Worm (Caenorhabditis elegans) whole organism, L1 larva: ENCODE measurements around the gene Y73B6BL.288.

Source experiments
- C04F5.9 ChIP-seq: sonication (generic microtip); optimal IDR thresholded peaks from 2 replicates; lab custom pipeline; 2016; ENCODE audit warnings: missing genetic modification characterization, missing compliant biosample characterization
- C16A3.4 ChIP-seq: fragments of 150-350 bp; optimal IDR thresholded peaks from 2 replicates; lab custom pipeline; 2014; ENCODE audit warnings: missing biosample characterization, missing genetic modification characterization
- blmp-1 ChIP-seq: fragments of 150-350 bp; optimal IDR thresholded peaks from 2 replicates; lab custom pipeline; 2014; ENCODE audit warnings: missing biosample characterization, missing genetic modification characterization
- ceh-82 ChIP-seq, 3 experiments: fragments of 150-350 bp in 1 of 3; sonication (generic microtip) in 2 of 3; optimal IDR thresholded peaks; 2 replicates each; lab custom pipeline; 2014 to 2017; ENCODE audit warnings: missing biosample characterization in 3 of 3, missing genetic modification characterization in 3 of 3
- ceh-90 ChIP-seq: sonication (generic microtip); optimal IDR thresholded peaks from 2 replicates; lab custom pipeline; 2016; ENCODE audit warnings: missing genetic modification characterization, missing compliant biosample characterization
- dpl-1 ChIP-seq, 3 experiments: fragments of 150-350 bp in 2 of 3; sonication (generic microtip) in 1 of 3; optimal IDR thresholded peaks; 2 replicates each; lab custom pipeline; 2014 to 2017; ENCODE audit warnings: missing biosample characterization in 3 of 3, missing genetic modification characterization in 3 of 3, missing genetic modification reagents in 3 of 3
- dsc-1 ChIP-seq: sonication (generic microtip); optimal IDR thresholded peaks from 2 replicates; lab custom pipeline; 2016; ENCODE audit warnings: mild to moderate bottlenecking, missing genetic modification characterization, missing compliant biosample characterization
- efl-1 ChIP-seq, 4 experiments: fragments of 150-350 bp; optimal IDR thresholded peaks in 3 of 4; peaks in 1 of 4; 1 replicate in 1 of 4; 2 replicates in 3 of 4; lab custom pipeline; 2014; ENCODE audit warnings: missing biosample characterization in 2 of 4, missing genetic modification characterization in 2 of 4, missing genetic modification reagents in 2 of 4
- efl-3 ChIP-seq: fragments of 200-800 bp; sonication (Bioruptor generic); optimal IDR thresholded peaks from 2 replicates; lab custom pipeline; 2018; ENCODE audit warnings: mild to moderate bottlenecking, missing genetic modification characterization, missing compliant biosample characterization
- egl-13 ChIP-seq: sonication (generic microtip); optimal IDR thresholded peaks from 2 replicates; lab custom pipeline; 2016; ENCODE audit warnings: missing genotype, missing genetic modification reagents, missing genetic modification characterization, missing compliant biosample characterization
- elt-2 ChIP-seq: sonication (generic microtip); optimal IDR thresholded peaks from 2 replicates; lab custom pipeline; 2016; ENCODE audit warnings: missing genetic modification characterization, mild to moderate bottlenecking, inconsistent platforms, missing compliant biosample characterization, missing genetic modification reagents
- fkh-10 ChIP-seq: sonication (generic microtip); optimal IDR thresholded peaks from 2 replicates; lab custom pipeline; 2017; ENCODE audit warnings: missing biosample characterization, missing genetic modification reagents, missing genetic modification characterization
- fkh-8 ChIP-seq: sonication (generic microtip); optimal IDR thresholded peaks from 2 replicates; lab custom pipeline; 2016; ENCODE audit warnings: mild to moderate bottlenecking, missing genetic modification characterization, missing compliant biosample characterization
- fos-1 ChIP-seq: fragments of 150-350 bp; optimal IDR thresholded peaks from 2 replicates; lab custom pipeline; 2014; ENCODE audit warnings: missing biosample characterization, missing genetic modification characterization
- hpl-2 ChIP-seq: fragments of 150-350 bp; optimal IDR thresholded peaks from 2 replicates; lab custom pipeline; 2014; ENCODE audit warnings: missing biosample characterization, missing genetic modification reagents, missing genetic modification characterization
- isw-1 ChIP-seq: fragments of 200-800 bp; sonication (Bioruptor generic); IDR thresholded peaks from 2 replicates; pipeline ENCODE4 v1.3.6; 2022; ENCODE audit warnings: missing genetic modification characterization, missing compliant biosample characterization
- lin-13 ChIP-seq: fragments of 150-350 bp; optimal IDR thresholded peaks from 2 replicates; lab custom pipeline; 2014; ENCODE audit warnings: missing biosample characterization, missing genetic modification reagents, missing genetic modification characterization
- lin-14 ChIP-seq: fragments of 200-800 bp; sonication (Bioruptor generic); optimal IDR thresholded peaks from 2 replicates; lab custom pipeline; 2018; ENCODE audit warnings: mild to moderate bottlenecking, missing genetic modification characterization, moderate library complexity, missing compliant biosample characterization
- lin-35 ChIP-seq, 2 experiments: fragments of 150-350 bp; optimal IDR thresholded peaks; 2 replicates each; lab custom pipeline; 2014; ENCODE audit warnings: missing biosample characterization in 2 of 2, missing genetic modification characterization in 2 of 2, missing genetic modification reagents in 2 of 2
- lin-39 ChIP-seq: fragments of 150-350 bp; optimal IDR thresholded peaks from 2 replicates; lab custom pipeline; 2014; ENCODE audit warnings: missing biosample characterization, missing genetic modification reagents, missing genetic modification characterization
- lir-3 ChIP-seq: sonication (generic microtip); optimal IDR thresholded peaks from 2 replicates; lab custom pipeline; 2016; ENCODE audit warnings: mild to moderate bottlenecking, missing genetic modification characterization, moderate library complexity, missing compliant biosample characterization; ENCODE audit not compliant: poor library complexity
- lsy-2 ChIP-seq, 2 experiments: fragments of 150-350 bp; optimal IDR thresholded peaks; 2 replicates each; lab custom pipeline; 2014; ENCODE audit warnings: missing biosample characterization in 2 of 2, missing genetic modification characterization in 2 of 2
- mab-9 ChIP-seq: fragments of 200-800 bp; sonication (Bioruptor generic); IDR thresholded peaks from 2 replicates; pipeline ENCODE4 v1.3.6; 2022; ENCODE audit warnings: missing genetic modification reagents, missing genetic modification characterization, missing compliant biosample characterization
- mdl-1 ChIP-seq, 2 experiments: fragments of 150-350 bp; optimal IDR thresholded peaks; 2 replicates each; lab custom pipeline; 2014 to 2017; ENCODE audit warnings: missing biosample characterization in 2 of 2, missing genetic modification characterization in 2 of 2, inconsistent platforms in 1 of 2
- mef-2 ChIP-seq: fragments of 150-350 bp; optimal IDR thresholded peaks from 2 replicates; lab custom pipeline; 2014; ENCODE audit warnings: missing biosample characterization, missing genetic modification characterization
- mep-1 ChIP-seq: fragments of 150-350 bp; optimal IDR thresholded peaks from 2 replicates; lab custom pipeline; 2014; ENCODE audit warnings: missing biosample characterization, missing genetic modification characterization
- nhr-12 ChIP-seq: sonication (generic microtip); optimal IDR thresholded peaks from 2 replicates; lab custom pipeline; 2017; ENCODE audit warnings: missing biosample characterization, missing genetic modification characterization
- nhr-20 ChIP-seq: sonication (generic microtip); optimal IDR thresholded peaks from 2 replicates; lab custom pipeline; 2016; ENCODE audit warnings: mild to moderate bottlenecking, missing genetic modification characterization, missing compliant biosample characterization
- nhr-47 ChIP-seq: sonication (generic microtip); optimal IDR thresholded peaks from 2 replicates; lab custom pipeline; 2016; ENCODE audit warnings: mild to moderate bottlenecking, missing genetic modification characterization, moderate library complexity, missing compliant biosample characterization
- nhr-71 ChIP-seq: sonication (generic microtip); optimal IDR thresholded peaks from 2 replicates; lab custom pipeline; 2016; ENCODE audit warnings: mild to moderate bottlenecking, missing genetic modification characterization, moderate library complexity, missing compliant biosample characterization
- nhr-76 ChIP-seq: sonication (generic microtip); optimal IDR thresholded peaks from 2 replicates; lab custom pipeline; 2017; ENCODE audit warnings: missing biosample characterization, missing genetic modification characterization
- nhr-77 ChIP-seq: fragments of 150-350 bp; optimal IDR thresholded peaks from 2 replicates; lab custom pipeline; 2014; ENCODE audit warnings: missing biosample characterization, missing genetic modification characterization
- nhr-84 ChIP-seq: sonication (generic microtip); optimal IDR thresholded peaks from 2 replicates; lab custom pipeline; 2017; ENCODE audit warnings: missing biosample characterization, missing genetic modification characterization
- nhr-85 ChIP-seq: sonication (generic microtip); peaks from one replicate; lab custom pipeline; 2016; ENCODE audit warnings: missing genetic modification characterization, inconsistent platforms, missing compliant biosample characterization
- pax-3 ChIP-seq: fragments of 200-800 bp; sonication (Bioruptor generic); optimal IDR thresholded peaks from 2 replicates; lab custom pipeline; 2018; ENCODE audit warnings: mild to moderate bottlenecking, missing genetic modification characterization, moderate library complexity, missing compliant biosample characterization
- pqm-1 ChIP-seq: sonication (generic microtip); optimal IDR thresholded peaks from 3 replicates; lab custom pipeline; 2017; ENCODE audit warnings: missing biosample characterization, missing genetic modification characterization
- skn-1 ChIP-seq: fragments of 150-350 bp; optimal IDR thresholded peaks from 2 replicates; lab custom pipeline; 2014; ENCODE audit warnings: missing biosample characterization, missing genetic modification characterization
- sptf-1 ChIP-seq: fragments of 150-350 bp; optimal IDR thresholded peaks from 2 replicates; lab custom pipeline; 2014; ENCODE audit warnings: missing biosample characterization, missing genetic modification characterization
- sup-37 ChIP-seq: fragments of 200-800 bp; sonication (Bioruptor generic); optimal IDR thresholded peaks from 2 replicates; lab custom pipeline; 2018; ENCODE audit warnings: mild to moderate bottlenecking, missing genetic modification characterization, missing compliant biosample characterization
- tlp-1 ChIP-seq: fragments of 150-350 bp; optimal IDR thresholded peaks from 2 replicates; lab custom pipeline; 2014; ENCODE audit warnings: missing biosample characterization, missing genetic modification characterization
- unc-130 ChIP-seq: fragments of 150-350 bp; optimal IDR thresholded peaks from 2 replicates; lab custom pipeline; 2017; ENCODE audit warnings: missing biosample characterization, missing genetic modification characterization, inconsistent platforms
- unc-30 ChIP-seq: sonication (generic microtip); optimal IDR thresholded peaks from 2 replicates; lab custom pipeline; 2017; ENCODE audit warnings: missing biosample characterization, missing genetic modification characterization
- unc-62 ChIP-seq: fragments of 150-350 bp; optimal IDR thresholded peaks from 2 replicates; lab custom pipeline; 2014; ENCODE audit warnings: missing biosample characterization, missing genetic modification reagents, missing genetic modification characterization
- vab-15 ChIP-seq: sonication (generic microtip); optimal IDR thresholded peaks from 2 replicates; lab custom pipeline; 2017; ENCODE audit warnings: missing genotype, mild to moderate bottlenecking, missing genetic modification characterization, missing compliant biosample characterization
- ztf-11 ChIP-seq, 2 experiments: sonication (generic microtip); optimal IDR thresholded peaks; 2 replicates each; lab custom pipeline; 2016 to 2017; ENCODE audit warnings: missing genetic modification characterization in 2 of 2, missing biosample characterization in 1 of 2, missing compliant biosample characterization in 1 of 2

The Y73B6BL.288 gene

DNA sequence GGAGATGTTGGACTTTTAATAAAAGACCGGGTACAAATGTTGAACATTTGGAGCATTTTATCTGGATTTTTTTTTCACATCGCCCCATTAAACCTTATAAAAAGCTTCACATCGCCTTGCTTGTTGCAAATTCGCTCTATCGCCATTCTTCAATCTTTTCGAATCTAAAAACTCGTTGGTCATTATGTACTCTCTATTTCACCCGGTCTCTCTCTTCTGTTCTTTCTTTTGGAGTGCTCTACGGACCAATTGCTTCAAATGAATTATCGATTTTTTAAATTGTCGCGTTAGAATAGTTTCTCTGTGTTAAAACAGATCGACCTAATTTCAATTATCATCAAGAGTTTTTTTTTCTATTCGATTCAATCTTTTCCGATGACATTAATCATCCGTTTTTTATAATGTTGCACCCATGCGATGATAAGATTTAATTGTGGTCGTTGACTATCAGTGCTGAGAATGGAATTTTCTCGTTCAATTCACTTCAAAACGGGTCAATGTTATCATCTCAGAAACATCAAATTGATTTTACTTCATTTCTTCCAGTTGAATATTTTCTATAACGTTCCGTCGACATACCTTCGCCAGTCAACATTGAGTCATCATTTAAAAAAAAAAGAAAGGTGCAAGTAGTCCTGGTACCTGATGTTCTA, 14.8 kb downstream of the Y73B6BL.288 start:
- no peak for TF ChIP-seq mep-1 (tag; lab: Kevin White, UChicago)
- no peak for TF ChIP-seq vab-15 (tag; lab: Kevin White, UChicago)
- no peak for TF ChIP-seq sptf-1 (tag; lab: Kevin White, UChicago)
- no peak for TF ChIP-seq fkh-10 (GFP tag; lab: Kevin White, UChicago)
- peak; percentile 12 to 32 for TF ChIP-seq lin-35 (GFP tag; optimal IDR thresholded peaks at IDR 0.05; lab: Kevin White, UChicago)
- no peak for TF ChIP-seq nhr-12 (tag; lab: Kevin White, UChicago)
- TF ChIP-seq lin-14 (GFP tag; lab: Kevin White, UChicago): peak; percentile 44
- TF ChIP-seq nhr-47: no peak
- TF ChIP-seq ceh-90: no peak
- no peak for TF ChIP-seq C04F5.9 (tag; lab: Kevin White, UChicago)
- TF ChIP-seq C16A3.4 (tag; lab: Kevin White, UChicago): no peak
- TF ChIP-seq elt-2 (tag; lab: Kevin White, UChicago): peak; percentile 5
- no peak for TF ChIP-seq nhr-84 (tag; lab: Kevin White, UChicago)
- TF ChIP-seq isw-1 (GFP tag; lab: Robert Waterston, UW): no peak
- no peak for TF ChIP-seq pqm-1 (tag; lab: Kevin White, UChicago)
- TF ChIP-seq efl-3: no peak
- no peak for TF ChIP-seq sup-37 (GFP tag; lab: Kevin White, UChicago)
- TF ChIP-seq pax-3 (tag; lab: Kevin White, UChicago): no peak
- TF ChIP-seq nhr-77 (tag; lab: Kevin White, UChicago): no peak
- no peak for TF ChIP-seq tlp-1 (tag; lab: Kevin White, UChicago)
- peak in 1 of 2 experiments; percentile 65 for TF ChIP-seq lsy-2 (tag; optimal IDR thresholded peaks at IDR 0.05; lab: Kevin White, UChicago)
- no peak for TF ChIP-seq lin-39 (tag; lab: Kevin White, UChicago)
- no peak for TF ChIP-seq nhr-20
- TF ChIP-seq ceh-82 (tag; optimal IDR thresholded peaks at IDR 0.05; lab: Kevin White, UChicago): no peak
- TF ChIP-seq ztf-11 (tag; optimal IDR thresholded peaks at IDR 0.05; lab: Kevin White, UChicago): no peak
- no peak for TF ChIP-seq lir-3 (tag; lab: Kevin White, UChicago)
- no peak for TF ChIP-seq egl-13 (tag; lab: Kevin White, UChicago)
- no peak for TF ChIP-seq lin-13
- no peak for TF ChIP-seq dsc-1 (tag; lab: Kevin White, UChicago)
- TF ChIP-seq nhr-71: no peak
- TF ChIP-seq mef-2 (tag; lab: Kevin White, UChicago): no peak
- TF ChIP-seq efl-1 (optimal IDR thresholded peaks at IDR 0.05; lab: Kevin White, UChicago): peak; percentile 9 to 26
- peak; percentile 29 to 92 for TF ChIP-seq efl-1 (GFP tag; optimal IDR thresholded peaks at IDR 0.05 in 1 of 2; lab: Kevin White, UChicago)
- no peak for TF ChIP-seq fkh-8
- peak; percentile 21 for TF ChIP-seq blmp-1
- no peak for TF ChIP-seq fos-1 (tag; lab: Kevin White, UChicago)
- TF ChIP-seq mab-9: no peak
- TF ChIP-seq skn-1: no peak
- no peak for TF ChIP-seq unc-30
- no peak for TF ChIP-seq hpl-2
- TF ChIP-seq nhr-76: no peak
- TF ChIP-seq dpl-1 (GFP tag; optimal IDR thresholded peaks at IDR 0.05; lab: Kevin White, UChicago): peak in 1 of 3 experiments; percentile 43
- TF ChIP-seq unc-62 (GFP tag; lab: Kevin White, UChicago): no peak
- TF ChIP-seq nhr-85 (tag; lab: Kevin White, UChicago): no peak
- no peak for TF ChIP-seq unc-130 (tag; lab: Kevin White, UChicago)
- no peak for TF ChIP-seq mdl-1 (tag; optimal IDR thresholded peaks at IDR 0.05; lab: Kevin White, UChicago)
